Worm (Caenorhabditis elegans) whole organism, L2 larva: ENCODE results near the gene set-11.

Experiments
- ama-1 ChIP-seq: fragments of 150-350 bp; optimal IDR thresholded peaks from 2 replicates; lab custom pipeline; 2018; ENCODE audit warnings: inconsistent platforms
- lin-13 ChIP-seq: fragments of 150-350 bp; optimal IDR thresholded peaks from 2 replicates; lab custom pipeline; 2014; ENCODE audit warnings: missing biosample characterization, missing genetic modification reagents, missing genetic modification characterization
- nhr-25 ChIP-seq: fragments of 150-350 bp; sonication (generic microtip); optimal IDR thresholded peaks from 3 replicates; lab custom pipeline; 2014; ENCODE audit warnings: missing biosample characterization, missing genetic modification characterization
- snpc-4 ChIP-seq: fragments of 150-350 bp; optimal IDR thresholded peaks from 2 replicates; lab custom pipeline; 2014; ENCODE audit warnings: missing biosample characterization, missing genetic modification characterization
- unc-39 ChIP-seq: fragments of 150-350 bp; optimal IDR thresholded peaks from 2 replicates; lab custom pipeline; 2014; ENCODE audit warnings: missing biosample characterization, missing genetic modification characterization
- zag-1 ChIP-seq: fragments of 150-350 bp; optimal IDR thresholded peaks from 2 replicates; lab custom pipeline; 2014; ENCODE audit warnings: missing biosample characterization, missing genetic modification characterization

ce11 chrII:2734266-2734665, 41.9 kb upstream of the set-11 start:
- TF ChIP-seq unc-39 (tag; lab: Kevin White, UChicago) (no peak), lin-13 (no peak), zag-1 (tag; lab: Kevin White, UChicago) (no peak), snpc-4 (no peak), nhr-25 (no peak), ama-1 (no peak)
